Worm (Caenorhabditis elegans) whole organism, midembryonic: ENCODE data around the gene srx-14.

Experiments
- T22C8.4 ChIP-seq: fragments of 200-800 bp; sonication (Bioruptor generic); IDR thresholded peaks from 2 replicates; pipeline ENCODE4 v1.3.6; 2022; ENCODE audit warnings: missing genetic modification characterization, missing compliant biosample characterization
- cog-1 ChIP-seq: sonication (generic microtip); optimal IDR thresholded peaks from 2 replicates; lab custom pipeline; 2016; ENCODE audit warnings: missing genetic modification characterization, missing compliant biosample characterization
- flt-1 ChIP-seq: fragments of 200-800 bp; sonication (Bioruptor generic); IDR thresholded peaks from 2 replicates; pipeline ENCODE4 v1.3.6; 2022; ENCODE audit warnings: missing genetic modification characterization, missing compliant biosample characterization
- ref-1 ChIP-seq: fragments of 200-800 bp; sonication (Bioruptor generic); conservative IDR thresholded peaks from 2 replicates; pipeline ENCODE4 v1.3.6; 2022; ENCODE audit warnings: missing genetic modification reagents, missing genetic modification characterization, missing compliant biosample characterization
- tab-1 ChIP-seq: fragments of 200-800 bp; sonication (Bioruptor generic); IDR thresholded peaks from 2 replicates; pipeline ENCODE4 v1.3.6; 2022; ENCODE audit warnings: missing genetic modification characterization, missing compliant biosample characterization
- ztf-29 ChIP-seq: fragments of 200-800 bp; sonication (Bioruptor generic); IDR thresholded peaks from 2 replicates; pipeline ENCODE4 v1.3.6; 2022; ENCODE audit warnings: missing genetic modification reagents, missing genetic modification characterization, missing compliant biosample characterization

DNA sequence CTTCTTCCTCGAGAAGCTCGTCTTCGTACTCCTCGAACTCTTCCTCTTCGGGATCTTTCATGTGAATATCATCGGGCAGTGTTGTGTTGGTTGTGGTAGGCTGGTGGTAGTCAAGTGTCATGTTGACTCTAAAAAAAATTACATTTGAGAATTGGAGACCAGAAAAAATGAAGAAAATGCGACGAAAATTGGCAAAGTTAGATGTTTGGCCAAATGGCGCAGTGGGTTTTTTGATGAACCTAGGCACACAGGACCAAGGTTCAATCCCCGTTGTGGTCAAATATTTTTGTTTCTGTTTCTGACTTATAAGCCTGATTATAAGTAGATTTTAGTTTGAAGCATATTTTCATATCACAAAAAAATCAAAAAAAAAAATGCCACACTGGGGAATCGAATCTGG lies 50.5 kb downstream of the srx-14 start:
- TF ChIP-seq tab-1 (GFP tag; lab: Robert Waterston, UW), result no peak
- TF ChIP-seq cog-1, result no peak
- TF ChIP-seq ref-1, result no peak
- TF ChIP-seq T22C8.4 (GFP tag; lab: Robert Waterston, UW), result no peak
- TF ChIP-seq flt-1 (GFP tag; lab: Robert Waterston, UW), result no peak
- TF ChIP-seq ztf-29, result no peak
